Fruit fly (Drosophila melanogaster): ENCODE measurements around the gene CG43693.

CG43693 gene

dm6 chr3L:11071057-11071456 lies 19.9 kb upstream of the CG43693 start:
- TF ChIP-seq Ets21C (GFP tag; optimal IDR thresholded peaks at IDR 0.05) (no peak), CG8119 (GFP tag; IDR thresholded peaks at IDR 0.05) (no peak), ss (GFP tag; optimal IDR thresholded peaks at IDR 0.05) (no peak), pdm3 (GFP tag; optimal IDR thresholded peaks at IDR 0.05) (no peak), Ets96B (tag; optimal IDR thresholded peaks at IDR 0.05) (no peak)

- TF ChIP-seq vri (GFP tag; optimal IDR thresholded peaks at IDR 0.05) (peak; percentile 99), Lpt (GFP tag; optimal IDR thresholded peaks at IDR 0.05) (no peak), CG4318 (GFP tag; optimal IDR thresholded peaks at IDR 0.05) (no peak), CG6163 (GFP tag; IDR thresholded peaks at IDR 0.05) (peak; percentile 39; the same call in 1 of the 3 replicates)
These were observed 19.2 kb upstream of the CG43693 start, which contains the start of gene Mocs1 for dm6 chr3L:11070372-11070854. Mocs1 (plus strand) TSS chr3L:11070526.

dm6 chr3L:11069764-11070163 lies 18.6 kb upstream of the CG43693 start, which contains the start of gene CG6310:
CG6310 (minus strand) TSS chr3L:11069864.
- no peak for TF ChIP-seq achi (GFP tag; optimal IDR thresholded peaks at IDR 0.05)
- TF ChIP-seq eg (GFP tag; IDR thresholded peaks at IDR 0.05): 0 out of 3 replicates have a peak, but pooled peaks have one; percentile 8
- no peak for TF ChIP-seq CG3919 (GFP tag; optimal IDR thresholded peaks at IDR 0.05)
- no peak for TF ChIP-seq salr (GFP tag; optimal IDR thresholded peaks at IDR 0.05)
- no peak for TF ChIP-seq ss (GFP tag; optimal IDR thresholded peaks at IDR 0.05)
- TF ChIP-seq esn (GFP tag; optimal IDR thresholded peaks at IDR 0.05): peak; percentile 0
- no peak for TF ChIP-seq Eip78C (GFP tag)
- no peak for TF ChIP-seq dsx (GFP tag; optimal IDR thresholded peaks at IDR 0.05; ENCODE audit: poor library complexity, severe bottlenecking)

dm6 chr3L:11065850-11066249 lies 14.7 kb upstream of the CG43693 start:
- no peak for TF ChIP-seq acj6 (GFP tag; optimal IDR thresholded peaks at IDR 0.05)
- TF ChIP-seq eg (GFP tag; IDR thresholded peaks at IDR 0.05): no peak
- no peak for TF ChIP-seq CG8119 (GFP tag; IDR thresholded peaks at IDR 0.05)
- no peak for TF ChIP-seq CG7368 (GFP tag; optimal IDR thresholded peaks at IDR 0.05)
- TF ChIP-seq CG9139 (GFP tag; optimal IDR thresholded peaks at IDR 0.05): no peak
- no peak for TF ChIP-seq Gug (GFP tag; IDR thresholded peaks at IDR 0.05)
- TF ChIP-seq vri (GFP tag; optimal IDR thresholded peaks at IDR 0.05): peak; percentile 82
- TF ChIP-seq cyc (GFP tag; optimal IDR thresholded peaks at IDR 0.05): no peak
- peak; percentile 16 for TF ChIP-seq Eip78C (GFP tag)
- no peak for TF ChIP-seq Lpt (GFP tag; optimal IDR thresholded peaks at IDR 0.05)
- TF ChIP-seq Ets21C (GFP tag; optimal IDR thresholded peaks at IDR 0.05): no peak
- no peak for TF ChIP-seq Blimp-1 (GFP tag; optimal IDR thresholded peaks at IDR 0.05)
- TF ChIP-seq Hr4 (GFP tag; optimal IDR thresholded peaks at IDR 0.05): no peak
- peak; percentile 10 for TF ChIP-seq fkh (GFP tag; optimal IDR thresholded peaks at IDR 0.05)

- TF ChIP-seq Sox14 (GFP tag; optimal IDR thresholded peaks at IDR 0.05) (peak; percentile 89), CG11294 (GFP tag; IDR thresholded peaks at IDR 0.05) (peak; percentile 80; the same call in 1 of the 2 replicates), CG4318 (GFP tag; optimal IDR thresholded peaks at IDR 0.05) (peak; percentile 68), CG34406 (GFP tag; optimal IDR thresholded peaks at IDR 0.05) (peak; percentile 82), Ets96B (tag; optimal IDR thresholded peaks at IDR 0.05) (peak; percentile 75), CG3032 (tag; optimal IDR thresholded peaks at IDR 0.05) (peak; percentile 78), CG6792 (GFP tag; optimal IDR thresholded peaks at IDR 0.05) (peak; percentile 80), lz (GFP tag; optimal IDR thresholded peaks at IDR 0.05) (peak; percentile 91), fkh (GFP tag; optimal IDR thresholded peaks at IDR 0.05) (peak; percentile 43), CG31627 (GFP tag; optimal IDR thresholded peaks at IDR 0.05) (peak; percentile 92), topi (GFP tag; optimal IDR thresholded peaks at IDR 0.05) (peak; percentile 86), CG11902 (GFP tag; optimal IDR thresholded peaks at IDR 0.05) (peak; percentile 73), cyc (GFP tag; optimal IDR thresholded peaks at IDR 0.05) (peak; percentile 89), ss (GFP tag; optimal IDR thresholded peaks at IDR 0.05) (peak; percentile 7 to 67), acj6 (GFP tag; optimal IDR thresholded peaks at IDR 0.05) (peak; percentile 88), CG32006 (GFP tag; optimal IDR thresholded peaks at IDR 0.05) (peak; percentile 82), CG9139 (GFP tag; optimal IDR thresholded peaks at IDR 0.05) (no peak), pdm3 (GFP tag; optimal IDR thresholded peaks at IDR 0.05) (peak; percentile 90), Eip78C (GFP tag) (peak; percentile 92), spab (GFP tag; optimal IDR thresholded peaks at IDR 0.05) (peak; percentile 31), CG6854 (GFP tag; optimal IDR thresholded peaks at IDR 0.05) (no peak), Hr4 (GFP tag; optimal IDR thresholded peaks at IDR 0.05) (peak; percentile 88), Gug (GFP tag; IDR thresholded peaks at IDR 0.05) (peak; percentile 79), Smox (GFP tag; optimal IDR thresholded peaks at IDR 0.05) (no peak), CG6808 (GFP tag; optimal IDR thresholded peaks at IDR 0.05) (no peak), CG16779 (tag; optimal IDR thresholded peaks at IDR 0.05) (no peak), CG6163 (GFP tag; IDR thresholded peaks at IDR 0.05) (peak; percentile 70), net (GFP tag; optimal IDR thresholded peaks at IDR 0.05) (peak; percentile 73), CG8319 (GFP tag; optimal IDR thresholded peaks at IDR 0.05) (peak; percentile 81)
These were observed 13.5 kb upstream of the CG43693 start, which contains the start of the genes CG32075, CG45101 and SuUR for dm6 chr3L:11064689-11065088. CG32075 (minus strand) TSS chr3L:11064941. CG45101 (plus strand) TSS chr3L:11064991. SuUR (plus strand) TSS chr3L:11064991.
